Fruit fly (Drosophila melanogaster): ENCODE data around the gene CG15263.

The CG15263 gene

dm6 chr2L:15329382-15329781 lies 44.6 kb downstream of the CG15263 start:
- TF ChIP-seq CG12768 (GFP tag; optimal IDR thresholded peaks at IDR 0.05) (no peak), CG33017 (tag; optimal IDR thresholded peaks at IDR 0.05) (no peak), CG7045 (GFP tag; optimal IDR thresholded peaks at IDR 0.05) (no peak), Clk (GFP tag; optimal IDR thresholded peaks at IDR 0.05) (no peak), pad (GFP tag; optimal IDR thresholded peaks at IDR 0.05) (no peak), CG1620 (GFP tag; optimal IDR thresholded peaks at IDR 0.05) (no peak), toe (GFP tag; optimal IDR thresholded peaks at IDR 0.05) (no peak), tj (GFP tag; optimal IDR thresholded peaks at IDR 0.05) (no peak), CG7101 (tag; optimal IDR thresholded peaks at IDR 0.05) (no peak), ovo (GFP tag; optimal IDR thresholded peaks at IDR 0.05) (no peak), bab1 (GFP tag; optimal IDR thresholded peaks at IDR 0.05) (no peak), cnc (optimal IDR thresholded peaks at IDR 0.05) (no peak), CG5204 (GFP tag; optimal IDR thresholded peaks at IDR 0.05) (no peak), kay (GFP tag; ENCODE audit: borderline replicate concordance) (no peak), CG11617 (GFP tag; optimal IDR thresholded peaks at IDR 0.05) (no peak), CG14711 (tag; optimal IDR thresholded peaks at IDR 0.05) (no peak), Crg-1 (GFP tag; optimal IDR thresholded peaks at IDR 0.05) (no peak)

dm6 chr2L:15330641-15331040 lies 45.8 kb downstream of the CG15263 start:
- no peak for TF ChIP-seq tj (GFP tag; optimal IDR thresholded peaks at IDR 0.05)
- no peak for TF ChIP-seq toe (GFP tag; optimal IDR thresholded peaks at IDR 0.05)
- TF ChIP-seq Crg-1 (GFP tag; optimal IDR thresholded peaks at IDR 0.05): no peak
- no peak for TF ChIP-seq CG12768 (GFP tag; optimal IDR thresholded peaks at IDR 0.05)

- TF ChIP-seq Hr96 (GFP tag; optimal IDR thresholded peaks at IDR 0.05) (no peak), CG12768 (GFP tag; optimal IDR thresholded peaks at IDR 0.05) (no peak), CG14711 (tag; optimal IDR thresholded peaks at IDR 0.05) (no peak), CG33017 (tag; optimal IDR thresholded peaks at IDR 0.05) (no peak), CG11617 (GFP tag; optimal IDR thresholded peaks at IDR 0.05) (no peak), cic (GFP tag; optimal IDR thresholded peaks at IDR 0.05) (no peak), Clk (GFP tag; optimal IDR thresholded peaks at IDR 0.05) (no peak), CG1620 (GFP tag; optimal IDR thresholded peaks at IDR 0.05) (no peak), pad (GFP tag; optimal IDR thresholded peaks at IDR 0.05) (no peak), cnc (optimal IDR thresholded peaks at IDR 0.05) (no peak), CG7101 (tag; optimal IDR thresholded peaks at IDR 0.05) (no peak), Mnt (GFP tag; optimal IDR thresholded peaks at IDR 0.05) (no peak), CG7045 (GFP tag; optimal IDR thresholded peaks at IDR 0.05) (no peak)
These were observed 46.6 kb downstream of the CG15263 start for dm6 chr2L:15331353-15331752.

dm6 chr2L:15332561-15332960 lies 47.8 kb downstream of the CG15263 start:
- TF ChIP-seq CG33017 (tag; optimal IDR thresholded peaks at IDR 0.05): no peak
- TF ChIP-seq bab1 (GFP tag; optimal IDR thresholded peaks at IDR 0.05): no peak
- TF ChIP-seq cic (GFP tag; optimal IDR thresholded peaks at IDR 0.05): no peak
- no peak for TF ChIP-seq CG7045 (GFP tag; optimal IDR thresholded peaks at IDR 0.05)
- no peak for TF ChIP-seq kay (GFP tag; ENCODE audit: borderline replicate concordance)
- TF ChIP-seq Clk (GFP tag; optimal IDR thresholded peaks at IDR 0.05): no peak
- TF ChIP-seq toe (GFP tag; optimal IDR thresholded peaks at IDR 0.05): no peak
- no peak for TF ChIP-seq ovo (GFP tag; optimal IDR thresholded peaks at IDR 0.05)
- no peak for TF ChIP-seq Mnt (GFP tag; optimal IDR thresholded peaks at IDR 0.05)
- no peak for TF ChIP-seq cnc (optimal IDR thresholded peaks at IDR 0.05)
- no peak for TF ChIP-seq pad (GFP tag; optimal IDR thresholded peaks at IDR 0.05)
- no peak for TF ChIP-seq CG5204 (GFP tag; optimal IDR thresholded peaks at IDR 0.05)
- TF ChIP-seq Crg-1 (GFP tag; optimal IDR thresholded peaks at IDR 0.05): no peak
- TF ChIP-seq Hr96 (GFP tag; optimal IDR thresholded peaks at IDR 0.05): no peak

dm6 chr2L:15333602-15334080 lies 48.8 kb downstream of the CG15263 start, which contains the start of gene esg:
esg (plus strand) TSS chr2L:15333866.
- TF ChIP-seq ovo (GFP tag; optimal IDR thresholded peaks at IDR 0.05) (peak; percentile 83), kay (GFP tag; ENCODE audit: borderline replicate concordance) (peak; percentile 41), CG12768 (GFP tag; optimal IDR thresholded peaks at IDR 0.05) (no peak), pad (GFP tag; optimal IDR thresholded peaks at IDR 0.05) (peak; percentile 58), CG7045 (GFP tag; optimal IDR thresholded peaks at IDR 0.05) (no peak)
